Worm (Caenorhabditis elegans) whole organism, L1 larva: ENCODE results near the gene F52H2.3.

ENCODE experiments used
- C16A3.4 ChIP-seq: fragments of 150-350 bp; optimal IDR thresholded peaks from 2 replicates; lab custom pipeline; 2014; ENCODE audit warnings: missing biosample characterization, missing genetic modification characterization
- F16B12.6 ChIP-seq: fragments of 150-350 bp; optimal IDR thresholded peaks from 2 replicates; lab custom pipeline; 2014; ENCODE audit warnings: missing biosample characterization, missing genetic modification characterization
- Y116A8C.19 ChIP-seq: sonication (generic microtip); optimal IDR thresholded peaks from 2 replicates; lab custom pipeline; 2016; ENCODE audit warnings: missing compliant biosample characterization, missing genetic modification characterization, borderline replicate concordance
- aly-2 ChIP-seq: fragments of 150-350 bp; optimal IDR thresholded peaks from 2 replicates; lab custom pipeline; 2014; ENCODE audit warnings: missing biosample characterization, missing genetic modification characterization
- ceh-8 ChIP-seq: fragments of 200-800 bp; sonication (Bioruptor generic); optimal IDR thresholded peaks from 2 replicates; lab custom pipeline; 2018; ENCODE audit warnings: mild to moderate bottlenecking, missing genetic modification characterization, moderate library complexity, missing compliant biosample characterization
- ceh-82 ChIP-seq, 3 experiments: fragments of 150-350 bp in 1 of 3; sonication (generic microtip) in 2 of 3; optimal IDR thresholded peaks; 2 replicates each; lab custom pipeline; 2014 to 2017; ENCODE audit warnings: missing biosample characterization in 3 of 3, missing genetic modification characterization in 3 of 3
- ceh-88 ChIP-seq: fragments of 200-800 bp; sonication (Bioruptor generic); IDR thresholded peaks from 2 replicates; pipeline ENCODE4 v1.3.6; 2022; ENCODE audit warnings: missing genetic modification characterization, missing compliant biosample characterization
- ceh-90 ChIP-seq: sonication (generic microtip); optimal IDR thresholded peaks from 2 replicates; lab custom pipeline; 2016; ENCODE audit warnings: missing genetic modification characterization, missing compliant biosample characterization
- ces-1 ChIP-seq: fragments of 150-350 bp; optimal IDR thresholded peaks from 2 replicates; lab custom pipeline; 2014; ENCODE audit warnings: missing biosample characterization, missing genetic modification reagents, missing genetic modification characterization
- dpl-1 ChIP-seq, 3 experiments: fragments of 150-350 bp in 2 of 3; sonication (generic microtip) in 1 of 3; optimal IDR thresholded peaks; 2 replicates each; lab custom pipeline; 2014 to 2017; ENCODE audit warnings: missing biosample characterization in 3 of 3, missing genetic modification characterization in 3 of 3, missing genetic modification reagents in 3 of 3
- dsc-1 ChIP-seq: sonication (generic microtip); optimal IDR thresholded peaks from 2 replicates; lab custom pipeline; 2016; ENCODE audit warnings: mild to moderate bottlenecking, missing genetic modification characterization, missing compliant biosample characterization
- elt-2 ChIP-seq: sonication (generic microtip); optimal IDR thresholded peaks from 2 replicates; lab custom pipeline; 2016; ENCODE audit warnings: missing genetic modification characterization, mild to moderate bottlenecking, inconsistent platforms, missing compliant biosample characterization, missing genetic modification reagents
- fkh-4 ChIP-seq: sonication (generic microtip); optimal IDR thresholded peaks from 2 replicates; lab custom pipeline; 2016; ENCODE audit warnings: missing compliant biosample characterization, missing genetic modification characterization, borderline replicate concordance
- grh-1 ChIP-seq: fragments of 200-800 bp; sonication (Bioruptor generic); IDR thresholded peaks from 2 replicates; pipeline ENCODE4 v1.3.6; 2022; ENCODE audit warnings: missing genetic modification reagents, missing genetic modification characterization, missing compliant biosample characterization
- hlh-17 ChIP-seq: fragments of 200-800 bp; sonication (Bioruptor generic); optimal IDR thresholded peaks from 2 replicates; lab custom pipeline; 2018; ENCODE audit warnings: missing genetic modification characterization, mild to moderate bottlenecking, missing compliant biosample characterization, moderate library complexity, borderline replicate concordance
- hlh-4 ChIP-seq: sonication (generic microtip); optimal IDR thresholded peaks from 2 replicates; lab custom pipeline; 2016; ENCODE audit warnings: mild to moderate bottlenecking, missing genetic modification characterization, missing compliant biosample characterization
- hpl-2 ChIP-seq: fragments of 150-350 bp; optimal IDR thresholded peaks from 2 replicates; lab custom pipeline; 2014; ENCODE audit warnings: missing biosample characterization, missing genetic modification reagents, missing genetic modification characterization
- irx-1 ChIP-seq: sonication (generic microtip); optimal IDR thresholded peaks from 2 replicates; lab custom pipeline; 2016; ENCODE audit warnings: missing genetic modification characterization, missing compliant biosample characterization
- lin-13 ChIP-seq: fragments of 150-350 bp; optimal IDR thresholded peaks from 2 replicates; lab custom pipeline; 2014; ENCODE audit warnings: missing biosample characterization, missing genetic modification reagents, missing genetic modification characterization
- lin-14 ChIP-seq: fragments of 200-800 bp; sonication (Bioruptor generic); optimal IDR thresholded peaks from 2 replicates; lab custom pipeline; 2018; ENCODE audit warnings: mild to moderate bottlenecking, missing genetic modification characterization, moderate library complexity, missing compliant biosample characterization
- lin-15B ChIP-seq: fragments of 150-350 bp; sonication (generic microtip); optimal IDR thresholded peaks from 3 replicates; lab custom pipeline; 2014; ENCODE audit warnings: missing biosample characterization, missing genetic modification characterization
- lin-35 ChIP-seq, 2 experiments: fragments of 150-350 bp; optimal IDR thresholded peaks; 2 replicates each; lab custom pipeline; 2014; ENCODE audit warnings: missing biosample characterization in 2 of 2, missing genetic modification characterization in 2 of 2, missing genetic modification reagents in 2 of 2
- lin-39 ChIP-seq: fragments of 150-350 bp; optimal IDR thresholded peaks from 2 replicates; lab custom pipeline; 2014; ENCODE audit warnings: missing biosample characterization, missing genetic modification reagents, missing genetic modification characterization
- lir-3 ChIP-seq: sonication (generic microtip); optimal IDR thresholded peaks from 2 replicates; lab custom pipeline; 2016; ENCODE audit warnings: mild to moderate bottlenecking, missing genetic modification characterization, moderate library complexity, missing compliant biosample characterization; ENCODE audit not compliant: poor library complexity
- lsy-2 ChIP-seq, 2 experiments: fragments of 150-350 bp; optimal IDR thresholded peaks; 2 replicates each; lab custom pipeline; 2014; ENCODE audit warnings: missing biosample characterization in 2 of 2, missing genetic modification characterization in 2 of 2
- mab-9 ChIP-seq: fragments of 200-800 bp; sonication (Bioruptor generic); IDR thresholded peaks from 2 replicates; pipeline ENCODE4 v1.3.6; 2022; ENCODE audit warnings: missing genetic modification reagents, missing genetic modification characterization, missing compliant biosample characterization
- mdl-1 ChIP-seq, 2 experiments: fragments of 150-350 bp; optimal IDR thresholded peaks; 2 replicates each; lab custom pipeline; 2014 to 2017; ENCODE audit warnings: missing biosample characterization in 2 of 2, missing genetic modification characterization in 2 of 2, inconsistent platforms in 1 of 2
- mep-1 ChIP-seq: fragments of 150-350 bp; optimal IDR thresholded peaks from 2 replicates; lab custom pipeline; 2014; ENCODE audit warnings: missing biosample characterization, missing genetic modification characterization
- nhr-11 ChIP-seq: fragments of 150-350 bp; optimal IDR thresholded peaks from 2 replicates; lab custom pipeline; 2014; ENCODE audit warnings: missing biosample characterization, missing genetic modification characterization
- nhr-19 ChIP-seq: fragments of 200-800 bp; sonication (Bioruptor generic); conservative IDR thresholded peaks from 2 replicates; pipeline ENCODE4 v1.3.6; 2022; ENCODE audit warnings: missing genetic modification characterization, missing compliant biosample characterization
- nhr-28 ChIP-seq: fragments of 150-350 bp; optimal IDR thresholded peaks from 2 replicates; lab custom pipeline; 2014; ENCODE audit warnings: missing biosample characterization, missing genetic modification characterization
- nhr-47 ChIP-seq: sonication (generic microtip); optimal IDR thresholded peaks from 2 replicates; lab custom pipeline; 2016; ENCODE audit warnings: mild to moderate bottlenecking, missing genetic modification characterization, moderate library complexity, missing compliant biosample characterization
- nhr-71 ChIP-seq: sonication (generic microtip); optimal IDR thresholded peaks from 2 replicates; lab custom pipeline; 2016; ENCODE audit warnings: mild to moderate bottlenecking, missing genetic modification characterization, moderate library complexity, missing compliant biosample characterization
- nhr-77 ChIP-seq: fragments of 150-350 bp; optimal IDR thresholded peaks from 2 replicates; lab custom pipeline; 2014; ENCODE audit warnings: missing biosample characterization, missing genetic modification characterization
- nhr-84 ChIP-seq: sonication (generic microtip); optimal IDR thresholded peaks from 2 replicates; lab custom pipeline; 2017; ENCODE audit warnings: missing biosample characterization, missing genetic modification characterization
- nhr-85 ChIP-seq: sonication (generic microtip); peaks from one replicate; lab custom pipeline; 2016; ENCODE audit warnings: missing genetic modification characterization, inconsistent platforms, missing compliant biosample characterization
- nhr-90 ChIP-seq: sonication (generic microtip); optimal IDR thresholded peaks from 2 replicates; lab custom pipeline; 2016; ENCODE audit warnings: mild to moderate bottlenecking, missing genetic modification characterization, missing compliant biosample characterization; ENCODE audit not compliant: poor library complexity
- pag-3 ChIP-seq: sonication (generic microtip); optimal IDR thresholded peaks from 2 replicates; lab custom pipeline; 2017; ENCODE audit warnings: missing genetic modification characterization, mild to moderate bottlenecking, missing compliant biosample characterization, antibody characterized with exemption, borderline replicate concordance; ENCODE audit not compliant: insufficient read depth
- pax-3 ChIP-seq: fragments of 200-800 bp; sonication (Bioruptor generic); optimal IDR thresholded peaks from 2 replicates; lab custom pipeline; 2018; ENCODE audit warnings: mild to moderate bottlenecking, missing genetic modification characterization, moderate library complexity, missing compliant biosample characterization
- pqm-1 ChIP-seq: sonication (generic microtip); optimal IDR thresholded peaks from 3 replicates; lab custom pipeline; 2017; ENCODE audit warnings: missing biosample characterization, missing genetic modification characterization
- skn-1 ChIP-seq: fragments of 150-350 bp; optimal IDR thresholded peaks from 2 replicates; lab custom pipeline; 2014; ENCODE audit warnings: missing biosample characterization, missing genetic modification characterization
- sup-37 ChIP-seq: fragments of 200-800 bp; sonication (Bioruptor generic); optimal IDR thresholded peaks from 2 replicates; lab custom pipeline; 2018; ENCODE audit warnings: mild to moderate bottlenecking, missing genetic modification characterization, missing compliant biosample characterization
- tbx-2 ChIP-seq: sonication (generic microtip); optimal IDR thresholded peaks from 2 replicates; lab custom pipeline; 2016; ENCODE audit warnings: missing genetic modification characterization, missing compliant biosample characterization
- unc-130 ChIP-seq: fragments of 150-350 bp; optimal IDR thresholded peaks from 2 replicates; lab custom pipeline; 2017; ENCODE audit warnings: missing biosample characterization, missing genetic modification characterization, inconsistent platforms
- unc-30 ChIP-seq: sonication (generic microtip); optimal IDR thresholded peaks from 2 replicates; lab custom pipeline; 2017; ENCODE audit warnings: missing biosample characterization, missing genetic modification characterization
- unc-62 ChIP-seq: fragments of 150-350 bp; optimal IDR thresholded peaks from 2 replicates; lab custom pipeline; 2014; ENCODE audit warnings: missing biosample characterization, missing genetic modification reagents, missing genetic modification characterization
- unc-86 ChIP-seq: sonication (generic microtip); optimal IDR thresholded peaks from 2 replicates; lab custom pipeline; 2016; ENCODE audit warnings: missing genetic modification characterization, missing compliant biosample characterization
- vab-15 ChIP-seq: sonication (generic microtip); optimal IDR thresholded peaks from 2 replicates; lab custom pipeline; 2017; ENCODE audit warnings: missing genotype, mild to moderate bottlenecking, missing genetic modification characterization, missing compliant biosample characterization
- xbp-1 ChIP-seq: sonication (generic microtip); optimal IDR thresholded peaks from 2 replicates; lab custom pipeline; 2016; ENCODE audit warnings: missing genetic modification characterization, missing compliant biosample characterization
- zag-1 ChIP-seq: fragments of 150-350 bp; optimal IDR thresholded peaks from 2 replicates; lab custom pipeline; 2014; ENCODE audit warnings: missing biosample characterization, missing genetic modification characterization
- zip-4 ChIP-seq: fragments of 200-800 bp; sonication (Bioruptor generic); optimal IDR thresholded peaks from 2 replicates; lab custom pipeline; 2018; ENCODE audit warnings: mild to moderate bottlenecking, missing genetic modification characterization, moderate library complexity, missing compliant biosample characterization
- ztf-11 ChIP-seq, 2 experiments: sonication (generic microtip); optimal IDR thresholded peaks; 2 replicates each; lab custom pipeline; 2016 to 2017; ENCODE audit warnings: missing genetic modification characterization in 2 of 2, missing biosample characterization in 1 of 2, missing compliant biosample characterization in 1 of 2

F52H2.3 gene

DNA sequence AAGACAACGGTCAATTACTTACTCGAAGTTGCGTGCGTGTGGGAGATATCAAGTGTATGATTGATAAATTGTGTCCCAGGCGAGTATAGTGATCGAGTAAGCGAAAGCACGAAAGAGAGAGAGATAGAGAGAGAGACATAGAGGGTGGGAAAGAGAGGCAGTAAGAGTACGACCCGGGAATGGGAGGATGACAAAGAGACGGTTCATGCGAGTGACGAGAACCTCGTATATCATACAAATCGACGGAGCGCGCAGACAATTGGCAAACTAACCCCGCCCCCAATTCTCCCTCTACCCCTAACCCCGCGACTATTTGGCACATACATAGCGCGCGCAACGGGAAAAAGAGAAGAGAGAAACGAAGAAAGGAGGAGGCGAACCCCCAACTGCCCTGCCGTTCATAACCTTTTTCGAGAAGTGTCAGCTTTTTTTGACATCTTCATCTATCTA lies 45.0 kb downstream of the F52H2.3 start, which contains the start of gene rabr-1:
Gene rabr-1, plus strand, starts transcription at position 316 of the 450 bp plus-strand sequence.
- TF ChIP-seq lin-13 (no peak), tbx-2 (tag; lab: Kevin White, UChicago) (peak; percentile 61), mab-9 (GFP tag; lab: Robert Waterston, UW) (no peak), hpl-2 (no peak), aly-2 (no peak), lin-14 (GFP tag; lab: Kevin White, UChicago) (peak; percentile 91), nhr-71 (tag; lab: Kevin White, UChicago) (peak; percentile 62), pag-3 (tag; lab: Kevin White, UChicago) (no peak), ceh-88 (GFP tag; lab: Robert Waterston, UW) (no peak), unc-86 (tag; lab: Kevin White, UChicago) (no peak), mep-1 (tag; lab: Kevin White, UChicago) (peak; percentile 41), nhr-90 (tag; lab: Kevin White, UChicago) (peak; percentile 46), zip-4 (GFP tag; lab: Kevin White, UChicago) (no peak), nhr-19 (GFP tag; lab: Robert Waterston, UW) (peak; percentile 62), nhr-47 (tag; lab: Kevin White, UChicago) (peak; percentile 43), unc-30 (tag; lab: Kevin White, UChicago) (no peak), pqm-1 (tag; lab: Kevin White, UChicago) (no peak), elt-2 (tag; lab: Kevin White, UChicago) (no peak), unc-62 (GFP tag; lab: Kevin White, UChicago) (no peak), nhr-77 (peak; percentile 22), fkh-4 (tag; lab: Kevin White, UChicago) (no peak), zag-1 (tag; lab: Kevin White, UChicago) (no peak), lin-39 (no peak), ceh-8 (no peak), xbp-1 (tag; lab: Kevin White, UChicago) (no peak), mdl-1 (tag; optimal IDR thresholded peaks at IDR 0.05; lab: Kevin White, UChicago) (peak in 1 of 2 experiments; percentile 64), C16A3.4 (tag; lab: Kevin White, UChicago) (peak; percentile 33), nhr-11 (no peak), nhr-84 (no peak), F16B12.6 (tag; lab: Kevin White, UChicago) (no peak), ces-1 (no peak), Y116A8C.19 (no peak), ceh-82 (tag; optimal IDR thresholded peaks at IDR 0.05; lab: Kevin White, UChicago) (peak in 1 of 3 experiments; percentile 6), irx-1 (tag; lab: Kevin White, UChicago) (peak; percentile 54), pax-3 (tag; lab: Kevin White, UChicago) (no peak), dpl-1 (GFP tag; optimal IDR thresholded peaks at IDR 0.05; lab: Kevin White, UChicago) (peak in 1 of 3 experiments; percentile 1), ceh-90 (no peak), nhr-28 (no peak), dsc-1 (no peak), vab-15 (tag; lab: Kevin White, UChicago) (peak; percentile 24), lsy-2 (tag; optimal IDR thresholded peaks at IDR 0.05; lab: Kevin White, UChicago) (peak in 1 of 2 experiments; percentile 58), lin-35 (GFP tag; optimal IDR thresholded peaks at IDR 0.05; lab: Kevin White, UChicago) (peak; percentile 45 to 46), sup-37 (no peak), skn-1 (tag; lab: Kevin White, UChicago) (peak; percentile 97), unc-130 (tag; lab: Kevin White, UChicago) (peak; percentile 69), hlh-4 (tag; lab: Kevin White, UChicago) (no peak), lin-15B (no peak), hlh-17 (no peak), grh-1 (peak; percentile 47), lir-3 (tag; lab: Kevin White, UChicago) (peak; percentile 17), ztf-11 (tag; optimal IDR thresholded peaks at IDR 0.05; lab: Kevin White, UChicago) (no peak), nhr-85 (tag; lab: Kevin White, UChicago) (peak; percentile 97)
